Worm (Caenorhabditis elegans): ENCODE data around the gene ung-1.

ung-1 gene

ce11 chrIII:11981539-11981938 lies 7.6 kb upstream of the ung-1 start (continued):
- TF ChIP-seq nhr-10 (tag; optimal IDR thresholded peaks at IDR 0.05) (no peak), ZK546.5 (tag; optimal IDR thresholded peaks at IDR 0.05) (no peak)

- TF ChIP-seq lsy-2 (tag; optimal IDR thresholded peaks at IDR 0.05) (no peak), nhr-23 (tag; optimal IDR thresholded peaks at IDR 0.05) (no peak), aly-2 (tag; optimal IDR thresholded peaks at IDR 0.05) (no peak), mdl-1 (tag; optimal IDR thresholded peaks at IDR 0.05) (no peak), nhr-12 (tag; optimal IDR thresholded peaks at IDR 0.05) (no peak), gmeb-1 (tag; optimal IDR thresholded peaks at IDR 0.05) (no peak)
Measured at ce11 chrIII:11980743-11981142, 6.8 kb upstream of the ung-1 start.

- TF ChIP-seq ama-1 (optimal IDR thresholded peaks at IDR 0.05), result no peak
- TF ChIP-seq fos-1 (tag; optimal IDR thresholded peaks at IDR 0.05), result no peak
- no peak for TF ChIP-seq lsy-2 (tag; optimal IDR thresholded peaks at IDR 0.05)
Measured at ce11 chrIII:11978742-11979141, 4.8 kb upstream of the ung-1 start, which contains the start of gene Y56A3A.30. Y56A3A.30 (minus strand) TSS chrIII:11979065.

ce11 chrIII:11974414-11974813 lies 518 bp upstream of the ung-1 start, which contains the start of gene Y56A3A.31:
Y56A3A.31 (plus strand) TSS chrIII:11974477.
- TF ChIP-seq elt-1 (tag; optimal IDR thresholded peaks at IDR 0.05) (no peak), skn-1 (tag; optimal IDR thresholded peaks at IDR 0.05) (no peak), sem-4 (tag; optimal IDR thresholded peaks at IDR 0.05) (no peak), lin-11 (tag; optimal IDR thresholded peaks at IDR 0.05) (no peak), unc-55 (GFP tag; optimal IDR thresholded peaks at IDR 0.05) (peak; percentile 1), lin-13 (GFP tag; optimal IDR thresholded peaks at IDR 0.05) (no peak), gmeb-1 (tag; optimal IDR thresholded peaks at IDR 0.05) (peak; percentile 59)

- TF ChIP-seq ama-1 (optimal IDR thresholded peaks at IDR 0.05) (no peak), unc-55 (GFP tag; optimal IDR thresholded peaks at IDR 0.05) (peak; percentile 6)
Measured at ce11 chrIII:11971342-11971741, 2.6 kb downstream of the ung-1 start, which contains the start of gene Y56A3A.28. Y56A3A.28 (minus strand) TSS chrIII:11971374.

- TF ChIP-seq lin-13 (GFP tag; optimal IDR thresholded peaks at IDR 0.05), result peak; percentile 11
Measured at ce11 chrIII:11967049-11967448, 6.8 kb downstream of the ung-1 start.

- TF ChIP-seq nhr-6 (tag; optimal IDR thresholded peaks at IDR 0.05) (no peak), nhr-12 (tag; optimal IDR thresholded peaks at IDR 0.05) (no peak), gmeb-1 (tag; optimal IDR thresholded peaks at IDR 0.05) (no peak), nhr-23 (tag; optimal IDR thresholded peaks at IDR 0.05) (no peak), aly-2 (tag; optimal IDR thresholded peaks at IDR 0.05) (no peak), ZK546.5 (tag; optimal IDR thresholded peaks at IDR 0.05) (no peak), nhr-11 (tag; optimal IDR thresholded peaks at IDR 0.05) (no peak), nhr-21 (tag; optimal IDR thresholded peaks at IDR 0.05) (no peak), nhr-237 (tag; optimal IDR thresholded peaks at IDR 0.05) (no peak), ztf-11 (tag; optimal IDR thresholded peaks at IDR 0.05) (no peak), fos-1 (tag; optimal IDR thresholded peaks at IDR 0.05) (no peak), ztf-1 (GFP tag; conservative IDR thresholded peaks at IDR 0.05) (no peak), mdl-1 (tag; optimal IDR thresholded peaks at IDR 0.05) (no peak), nhr-25 (tag; optimal IDR thresholded peaks at IDR 0.05) (no peak), ceh-16 (tag; optimal IDR thresholded peaks at IDR 0.05) (no peak), ztf-4 (tag; optimal IDR thresholded peaks at IDR 0.05) (no peak), lsy-2 (tag; optimal IDR thresholded peaks at IDR 0.05) (no peak), mab-5 (tag; optimal IDR thresholded peaks at IDR 0.05) (no peak), peb-1 (tag; optimal IDR thresholded peaks at IDR 0.05) (no peak)
Measured at ce11 chrIII:11960080-11960479, 13.8 kb downstream of the ung-1 start, which contains the start of gene top-3. top-3 (minus strand) TSS chrIII:11960180.

ce11 chrIII:11954150-11954549 lies 19.7 kb downstream of the ung-1 start:
- TF ChIP-seq elt-3 (tag; optimal IDR thresholded peaks at IDR 0.05) (no peak), nhr-21 (tag; optimal IDR thresholded peaks at IDR 0.05) (no peak), ceh-82 (tag; optimal IDR thresholded peaks at IDR 0.05) (no peak), Y55F3AM.14 (GFP tag; optimal IDR thresholded peaks at IDR 0.05) (no peak), lin-11 (tag; optimal IDR thresholded peaks at IDR 0.05) (no peak), ztf-1 (GFP tag; conservative IDR thresholded peaks at IDR 0.05) (no peak)

Measured in whole organism, L2 larva.